Worm (Caenorhabditis elegans): ENCODE results near the gene Y46G5A.18.

DNA sequence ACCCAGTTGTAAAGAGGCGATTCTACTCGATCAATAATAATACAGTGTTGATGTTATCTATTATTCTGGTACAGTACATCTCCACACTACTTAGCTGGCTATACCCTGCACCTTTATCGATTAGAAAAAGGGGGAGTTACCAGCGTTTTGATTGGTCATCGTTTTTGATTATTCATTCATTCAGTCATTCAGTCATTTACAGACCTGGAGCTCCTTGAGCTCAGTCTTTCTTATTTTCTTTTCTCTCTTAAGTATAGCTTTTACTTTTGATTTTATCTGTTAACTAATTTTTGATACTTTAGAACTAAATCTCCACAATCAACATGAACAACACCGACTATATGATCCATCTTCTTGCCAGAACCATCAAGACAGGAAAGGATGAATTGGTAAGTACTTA, 45.1 kb upstream of the Y46G5A.18 start, which contains the start of gene Y46G5A.28:
- no peak for TF ChIP-seq nhr-76 (tag; optimal IDR thresholded peaks at IDR 0.05)
- no peak for TF ChIP-seq unc-62 (GFP tag; optimal IDR thresholded peaks at IDR 0.05)
- TF ChIP-seq elt-3 (tag; optimal IDR thresholded peaks at IDR 0.05) = no peak
